Worm (Caenorhabditis elegans) whole organism, L1 larva: ENCODE measurements around the gene sucl-2.

Experiments used
- C16A3.4 ChIP-seq: fragments of 150-350 bp; optimal IDR thresholded peaks from 2 replicates; lab custom pipeline; 2014; ENCODE audit warnings: missing biosample characterization, missing genetic modification characterization
- F16B12.6 ChIP-seq: fragments of 150-350 bp; optimal IDR thresholded peaks from 2 replicates; lab custom pipeline; 2014; ENCODE audit warnings: missing biosample characterization, missing genetic modification characterization
- Y116A8C.19 ChIP-seq: sonication (generic microtip); optimal IDR thresholded peaks from 2 replicates; lab custom pipeline; 2016; ENCODE audit warnings: missing compliant biosample characterization, missing genetic modification characterization, borderline replicate concordance
- alr-1 ChIP-seq: fragments of 200-800 bp; sonication (Bioruptor generic); optimal IDR thresholded peaks from 2 replicates; lab custom pipeline; 2018; ENCODE audit warnings: borderline replicate concordance, mild to moderate bottlenecking, missing genetic modification characterization, missing compliant biosample characterization
- aly-2 ChIP-seq: fragments of 150-350 bp; optimal IDR thresholded peaks from 2 replicates; lab custom pipeline; 2014; ENCODE audit warnings: missing biosample characterization, missing genetic modification characterization
- ama-1 ChIP-seq: fragments of 150-350 bp; optimal IDR thresholded peaks from 2 replicates; lab custom pipeline; 2014
- blmp-1 ChIP-seq: fragments of 150-350 bp; optimal IDR thresholded peaks from 2 replicates; lab custom pipeline; 2014; ENCODE audit warnings: missing biosample characterization, missing genetic modification characterization
- ceh-63 ChIP-seq: fragments of 200-800 bp; sonication (Bioruptor generic); optimal IDR thresholded peaks from 2 replicates; lab custom pipeline; 2018; ENCODE audit warnings: mild to moderate bottlenecking, missing genetic modification characterization, missing compliant biosample characterization
- ceh-88 ChIP-seq: fragments of 200-800 bp; sonication (Bioruptor generic); IDR thresholded peaks from 2 replicates; pipeline ENCODE4 v1.3.6; 2022; ENCODE audit warnings: missing genetic modification characterization, missing compliant biosample characterization
- ces-1 ChIP-seq: fragments of 150-350 bp; optimal IDR thresholded peaks from 2 replicates; lab custom pipeline; 2014; ENCODE audit warnings: missing biosample characterization, missing genetic modification reagents, missing genetic modification characterization
- efl-1 ChIP-seq, 4 experiments: fragments of 150-350 bp; optimal IDR thresholded peaks in 3 of 4; peaks in 1 of 4; 1 replicate in 1 of 4; 2 replicates in 3 of 4; lab custom pipeline; 2014; ENCODE audit warnings: missing biosample characterization in 2 of 4, missing genetic modification characterization in 2 of 4, missing genetic modification reagents in 2 of 4
- egl-27 ChIP-seq, 2 experiments: fragments of 150-350 bp in 1 of 2; sonication (generic microtip); optimal IDR thresholded peaks; 3 replicates each; lab custom pipeline; 2017 to 2018; ENCODE audit warnings: missing biosample characterization in 2 of 2, missing genetic modification characterization in 2 of 2, missing genetic modification reagents in 2 of 2
- ets-5 ChIP-seq: fragments of 200-800 bp; sonication (Bioruptor generic); IDR thresholded peaks from 2 replicates; pipeline ENCODE4 v1.3.6; 2022; ENCODE audit warnings: missing genetic modification characterization, missing compliant biosample characterization
- fkh-10 ChIP-seq: sonication (generic microtip); optimal IDR thresholded peaks from 2 replicates; lab custom pipeline; 2017; ENCODE audit warnings: missing biosample characterization, missing genetic modification reagents, missing genetic modification characterization
- fkh-8 ChIP-seq: sonication (generic microtip); optimal IDR thresholded peaks from 2 replicates; lab custom pipeline; 2016; ENCODE audit warnings: mild to moderate bottlenecking, missing genetic modification characterization, missing compliant biosample characterization
- fos-1 ChIP-seq: fragments of 150-350 bp; optimal IDR thresholded peaks from 2 replicates; lab custom pipeline; 2014; ENCODE audit warnings: missing biosample characterization, missing genetic modification characterization
- irx-1 ChIP-seq: sonication (generic microtip); optimal IDR thresholded peaks from 2 replicates; lab custom pipeline; 2016; ENCODE audit warnings: missing genetic modification characterization, missing compliant biosample characterization
- isw-1 ChIP-seq: fragments of 200-800 bp; sonication (Bioruptor generic); IDR thresholded peaks from 2 replicates; pipeline ENCODE4 v1.3.6; 2022; ENCODE audit warnings: missing genetic modification characterization, missing compliant biosample characterization
- jun-1 ChIP-seq: fragments of 150-350 bp; optimal IDR thresholded peaks from 2 replicates; lab custom pipeline; 2014; ENCODE audit warnings: missing biosample characterization, missing genetic modification reagents, missing genetic modification characterization
- lin-13 ChIP-seq: fragments of 150-350 bp; optimal IDR thresholded peaks from 2 replicates; lab custom pipeline; 2014; ENCODE audit warnings: missing biosample characterization, missing genetic modification reagents, missing genetic modification characterization
- lin-14 ChIP-seq: fragments of 200-800 bp; sonication (Bioruptor generic); optimal IDR thresholded peaks from 2 replicates; lab custom pipeline; 2018; ENCODE audit warnings: mild to moderate bottlenecking, missing genetic modification characterization, moderate library complexity, missing compliant biosample characterization
- lin-15B ChIP-seq: fragments of 150-350 bp; sonication (generic microtip); optimal IDR thresholded peaks from 3 replicates; lab custom pipeline; 2014; ENCODE audit warnings: missing biosample characterization, missing genetic modification characterization
- lin-35 ChIP-seq, 2 experiments: fragments of 150-350 bp; optimal IDR thresholded peaks; 2 replicates each; lab custom pipeline; 2014; ENCODE audit warnings: missing biosample characterization in 2 of 2, missing genetic modification characterization in 2 of 2, missing genetic modification reagents in 2 of 2
- lsy-2 ChIP-seq, 2 experiments: fragments of 150-350 bp; optimal IDR thresholded peaks; 2 replicates each; lab custom pipeline; 2014; ENCODE audit warnings: missing biosample characterization in 2 of 2, missing genetic modification characterization in 2 of 2
- mab-9 ChIP-seq: fragments of 200-800 bp; sonication (Bioruptor generic); IDR thresholded peaks from 2 replicates; pipeline ENCODE4 v1.3.6; 2022; ENCODE audit warnings: missing genetic modification reagents, missing genetic modification characterization, missing compliant biosample characterization
- mef-2 ChIP-seq: fragments of 150-350 bp; optimal IDR thresholded peaks from 2 replicates; lab custom pipeline; 2014; ENCODE audit warnings: missing biosample characterization, missing genetic modification characterization
- nhr-11 ChIP-seq: fragments of 150-350 bp; optimal IDR thresholded peaks from 2 replicates; lab custom pipeline; 2014; ENCODE audit warnings: missing biosample characterization, missing genetic modification characterization
- nhr-12 ChIP-seq: sonication (generic microtip); optimal IDR thresholded peaks from 2 replicates; lab custom pipeline; 2017; ENCODE audit warnings: missing biosample characterization, missing genetic modification characterization
- nhr-237 ChIP-seq: fragments of 150-350 bp; optimal IDR thresholded peaks from 2 replicates; lab custom pipeline; 2014; ENCODE audit warnings: missing biosample characterization, missing genetic modification characterization
- nhr-28 ChIP-seq: fragments of 150-350 bp; optimal IDR thresholded peaks from 2 replicates; lab custom pipeline; 2014; ENCODE audit warnings: missing biosample characterization, missing genetic modification characterization
- nhr-47 ChIP-seq: sonication (generic microtip); optimal IDR thresholded peaks from 2 replicates; lab custom pipeline; 2016; ENCODE audit warnings: mild to moderate bottlenecking, missing genetic modification characterization, moderate library complexity, missing compliant biosample characterization
- nhr-77 ChIP-seq: fragments of 150-350 bp; optimal IDR thresholded peaks from 2 replicates; lab custom pipeline; 2014; ENCODE audit warnings: missing biosample characterization, missing genetic modification characterization
- nhr-84 ChIP-seq: sonication (generic microtip); optimal IDR thresholded peaks from 2 replicates; lab custom pipeline; 2017; ENCODE audit warnings: missing biosample characterization, missing genetic modification characterization
- nhr-85 ChIP-seq: sonication (generic microtip); peaks from one replicate; lab custom pipeline; 2016; ENCODE audit warnings: missing genetic modification characterization, inconsistent platforms, missing compliant biosample characterization
- pag-3 ChIP-seq: sonication (generic microtip); optimal IDR thresholded peaks from 2 replicates; lab custom pipeline; 2017; ENCODE audit warnings: missing genetic modification characterization, mild to moderate bottlenecking, missing compliant biosample characterization, antibody characterized with exemption, borderline replicate concordance; ENCODE audit not compliant: insufficient read depth
- pax-3 ChIP-seq: fragments of 200-800 bp; sonication (Bioruptor generic); optimal IDR thresholded peaks from 2 replicates; lab custom pipeline; 2018; ENCODE audit warnings: mild to moderate bottlenecking, missing genetic modification characterization, moderate library complexity, missing compliant biosample characterization
- rnt-1 ChIP-seq: sonication (generic microtip); optimal IDR thresholded peaks from 2 replicates; lab custom pipeline; 2016; ENCODE audit warnings: mild to moderate bottlenecking, missing genetic modification characterization, moderate library complexity, missing compliant biosample characterization
- snu-23 ChIP-seq: sonication (generic microtip); optimal IDR thresholded peaks from 2 replicates; lab custom pipeline; 2016; ENCODE audit warnings: missing genetic modification characterization, missing compliant biosample characterization
- sox-4 ChIP-seq: sonication (generic microtip); optimal IDR thresholded peaks from 2 replicates; lab custom pipeline; 2016; ENCODE audit warnings: missing genetic modification characterization, missing compliant biosample characterization
- sptf-1 ChIP-seq: fragments of 150-350 bp; optimal IDR thresholded peaks from 2 replicates; lab custom pipeline; 2014; ENCODE audit warnings: missing biosample characterization, missing genetic modification characterization
- tlp-1 ChIP-seq: fragments of 150-350 bp; optimal IDR thresholded peaks from 2 replicates; lab custom pipeline; 2014; ENCODE audit warnings: missing biosample characterization, missing genetic modification characterization
- unc-130 ChIP-seq: fragments of 150-350 bp; optimal IDR thresholded peaks from 2 replicates; lab custom pipeline; 2017; ENCODE audit warnings: missing biosample characterization, missing genetic modification characterization, inconsistent platforms
- unc-30 ChIP-seq: sonication (generic microtip); optimal IDR thresholded peaks from 2 replicates; lab custom pipeline; 2017; ENCODE audit warnings: missing biosample characterization, missing genetic modification characterization
- unc-62 ChIP-seq: fragments of 150-350 bp; optimal IDR thresholded peaks from 2 replicates; lab custom pipeline; 2014; ENCODE audit warnings: missing biosample characterization, missing genetic modification reagents, missing genetic modification characterization
- zag-1 ChIP-seq: fragments of 150-350 bp; optimal IDR thresholded peaks from 2 replicates; lab custom pipeline; 2014; ENCODE audit warnings: missing biosample characterization, missing genetic modification characterization
- zip-4 ChIP-seq: fragments of 200-800 bp; sonication (Bioruptor generic); optimal IDR thresholded peaks from 2 replicates; lab custom pipeline; 2018; ENCODE audit warnings: mild to moderate bottlenecking, missing genetic modification characterization, moderate library complexity, missing compliant biosample characterization
- ztf-11 ChIP-seq, 2 experiments: sonication (generic microtip); optimal IDR thresholded peaks; 2 replicates each; lab custom pipeline; 2016 to 2017; ENCODE audit warnings: missing genetic modification characterization in 2 of 2, missing biosample characterization in 1 of 2, missing compliant biosample characterization in 1 of 2

Gene sucl-2

ce11 chrIII:888983-889549 is 12.1 kb downstream of the sucl-2 start (continued):
- TF ChIP-seq nhr-237 (tag; lab: Kevin White, UChicago) (no peak), sptf-1 (no peak), rnt-1 (tag; lab: Kevin White, UChicago) (no peak), unc-130 (tag; lab: Kevin White, UChicago) (no peak), F16B12.6 (tag; lab: Kevin White, UChicago) (no peak), lin-35 (GFP tag; optimal IDR thresholded peaks at IDR 0.05; lab: Kevin White, UChicago) (no peak), snu-23 (GFP tag; lab: Kevin White, UChicago) (no peak), fos-1 (no peak), ceh-63 (GFP tag; lab: Kevin White, UChicago) (no peak), jun-1 (tag; lab: Kevin White, UChicago) (no peak), nhr-12 (tag; lab: Kevin White, UChicago) (no peak), sox-4 (no peak), fkh-10 (GFP tag; lab: Kevin White, UChicago) (no peak), lsy-2 (tag; optimal IDR thresholded peaks at IDR 0.05; lab: Kevin White, UChicago) (peak; percentile 49 to 73), isw-1 (GFP tag; lab: Robert Waterston, UW) (no peak), alr-1 (tag; lab: Kevin White, UChicago) (no peak), pax-3 (tag; lab: Kevin White, UChicago) (no peak), nhr-47 (peak; percentile 1), unc-30 (no peak), lin-15B (tag; lab: Kevin White, UChicago) (no peak), mab-9 (no peak), C16A3.4 (tag; lab: Kevin White, UChicago) (no peak), nhr-11 (tag; lab: Kevin White, UChicago) (no peak), ets-5 (GFP tag; lab: Robert Waterston, UW) (no peak), mef-2 (tag; lab: Kevin White, UChicago) (no peak), zip-4 (GFP tag; lab: Kevin White, UChicago) (no peak), nhr-77 (tag; lab: Kevin White, UChicago) (no peak), aly-2 (tag; lab: Kevin White, UChicago) (no peak), ces-1 (GFP tag; lab: Kevin White, UChicago) (no peak), tlp-1 (no peak), ceh-88 (GFP tag; lab: Robert Waterston, UW) (no peak), unc-62 (no peak), lin-13 (GFP tag; lab: Kevin White, UChicago) (no peak), pag-3 (tag; lab: Kevin White, UChicago) (no peak), Y116A8C.19 (tag; lab: Kevin White, UChicago) (no peak), zag-1 (tag; lab: Kevin White, UChicago) (no peak), irx-1 (no peak), fkh-8 (peak; percentile 59), ztf-11 (tag; optimal IDR thresholded peaks at IDR 0.05; lab: Kevin White, UChicago) (no peak), efl-1 (optimal IDR thresholded peaks at IDR 0.05; lab: Kevin White, UChicago) (peak in 1 of 2 experiments; percentile 7), efl-1 (GFP tag; optimal IDR thresholded peaks at IDR 0.05 in 1 of 2; lab: Kevin White, UChicago) (peak; percentile 16 to 28), nhr-84 (tag; lab: Kevin White, UChicago) (no peak), nhr-28 (tag; lab: Kevin White, UChicago) (no peak), blmp-1 (tag; lab: Kevin White, UChicago) (no peak), egl-27 (tag; optimal IDR thresholded peaks at IDR 0.05; lab: Kevin White, UChicago) (no peak), nhr-85 (tag; lab: Kevin White, UChicago) (peak; percentile 7), lin-14 (GFP tag; lab: Kevin White, UChicago) (no peak), ama-1 (lab: Kevin White, UChicago) (no peak)
